Worm (Caenorhabditis elegans) whole organism, L4 larva: ENCODE results near the gene chat-1.

Experiments
- D1046.2 ChIP-seq: fragments of 200-800 bp; sonication (Bioruptor generic); IDR thresholded peaks from 2 replicates; pipeline ENCODE4 v1.3.6; 2022; ENCODE audit warnings: missing genetic modification characterization, missing compliant biosample characterization
- F10B5.3 ChIP-seq: sonication (generic microtip); optimal IDR thresholded peaks from 2 replicates; lab custom pipeline; 2016; ENCODE audit warnings: mild to moderate bottlenecking, missing genetic modification characterization, missing compliant biosample characterization
- F37D6.2 ChIP-seq: sonication (generic microtip); optimal IDR thresholded peaks from 2 replicates; lab custom pipeline; 2016; ENCODE audit warnings: mild to moderate bottlenecking, missing genetic modification characterization, missing compliant biosample characterization
- F44E2.7 ChIP-seq: fragments of 200-800 bp; sonication (Bioruptor generic); IDR thresholded peaks from 2 replicates; pipeline ENCODE4 v2.1.2; 2022; ENCODE audit warnings: missing genetic modification characterization, missing compliant biosample characterization
- Y105C5A.15 ChIP-seq: fragments of 200-800 bp; sonication (Bioruptor generic); IDR thresholded peaks from 2 replicates; pipeline ENCODE4 v1.3.6; 2022; ENCODE audit warnings: missing genetic modification characterization, missing compliant biosample characterization
- Y48G9A.11 ChIP-seq: fragments of 200-800 bp; sonication (Bioruptor generic); IDR thresholded peaks from 2 replicates; pipeline ENCODE4 v1.3.6; 2022; ENCODE audit warnings: missing genetic modification reagents, missing genetic modification characterization, missing compliant biosample characterization
- aha-1 ChIP-seq: fragments of 150-350 bp; peaks from one replicate; lab custom pipeline; 2014; ENCODE audit warnings: missing biosample characterization, missing genetic modification characterization
- ama-1 ChIP-seq: fragments of 150-350 bp; optimal IDR thresholded peaks from 2 replicates; lab custom pipeline; 2014; ENCODE audit warnings: inconsistent platforms, mixed read lengths
- arid-1 ChIP-seq: fragments of 200-800 bp; sonication (Bioruptor generic); conservative IDR thresholded peaks from 2 replicates; pipeline ENCODE4 v1.3.6; 2022; ENCODE audit warnings: missing genetic modification reagents, missing genetic modification characterization, missing compliant biosample characterization
- attf-4 ChIP-seq: sonication (generic microtip); optimal IDR thresholded peaks from 3 replicates; lab custom pipeline; 2017; ENCODE audit warnings: missing biosample characterization, missing genetic modification characterization
- ceh-20 ChIP-seq: fragments of 200-800 bp; sonication (Bioruptor generic); IDR thresholded peaks from 2 replicates; pipeline ENCODE4 v1.3.6; 2022; ENCODE audit warnings: missing genetic modification reagents, missing genetic modification characterization, missing compliant biosample characterization
- ceh-28 ChIP-seq: fragments of 150-350 bp; optimal IDR thresholded peaks from 2 replicates; lab custom pipeline; 2014; ENCODE audit warnings: missing biosample characterization, missing genetic modification reagents, missing genetic modification characterization
- ceh-44 ChIP-seq: fragments of 200-800 bp; sonication (Bioruptor generic); IDR thresholded peaks from 2 replicates; pipeline ENCODE4 v1.3.6; 2022; ENCODE audit warnings: missing genetic modification reagents, missing genetic modification characterization, missing compliant biosample characterization
- ceh-82 ChIP-seq: sonication (generic microtip); optimal IDR thresholded peaks from 2 replicates; lab custom pipeline; 2017; ENCODE audit warnings: missing biosample characterization, missing genetic modification characterization
- ces-1 ChIP-seq: fragments of 150-350 bp; sonication (generic microtip); optimal IDR thresholded peaks from 4 replicates; lab custom pipeline; 2014; ENCODE audit warnings: missing biosample characterization, missing genetic modification reagents, missing genetic modification characterization
- ctbp-1 ChIP-seq: fragments of 200-800 bp; sonication (Bioruptor generic); IDR thresholded peaks from 2 replicates; pipeline ENCODE4 v1.3.6; 2022; ENCODE audit warnings: missing genetic modification reagents, missing genetic modification characterization, missing compliant biosample characterization
- daf-12 ChIP-seq: fragments of 150-350 bp; optimal IDR thresholded peaks from 2 replicates; lab custom pipeline; 2014; ENCODE audit warnings: missing biosample characterization, missing genetic modification reagents, missing genetic modification characterization
- daf-16 ChIP-seq, 3 experiments: sonication (generic microtip); optimal IDR thresholded peaks; 2 replicates each; lab custom pipeline; 2016 to 2017; ENCODE audit warnings: missing genetic modification characterization in 3 of 3, missing genetic modification reagents in 3 of 3, mild to moderate bottlenecking in 2 of 3, missing compliant biosample characterization in 2 of 3, missing biosample characterization in 1 of 3, moderate library complexity in 1 of 3
- daf-19 ChIP-seq: fragments of 200-800 bp; sonication (Bioruptor generic); conservative IDR thresholded peaks from 2 replicates; pipeline ENCODE4 v1.3.6; 2022; ENCODE audit warnings: missing genetic modification characterization, missing compliant biosample characterization
- daf-8 ChIP-seq: fragments of 200-800 bp; sonication (Bioruptor generic); IDR thresholded peaks from 2 replicates; pipeline ENCODE4 v1.3.6; 2022; ENCODE audit warnings: missing genetic modification characterization, missing compliant biosample characterization
- dmd-6 ChIP-seq: fragments of 200-800 bp; sonication (Bioruptor generic); IDR thresholded peaks from 2 replicates; pipeline ENCODE4 v1.3.6; 2022; ENCODE audit warnings: missing genetic modification reagents, missing genetic modification characterization, missing compliant biosample characterization
- dpl-1 ChIP-seq: fragments of 150-350 bp; optimal IDR thresholded peaks from 2 replicates; lab custom pipeline; 2014; ENCODE audit warnings: missing biosample characterization, missing genetic modification reagents, missing genetic modification characterization
- duxl-1 ChIP-seq: sonication (generic microtip); optimal IDR thresholded peaks from 2 replicates; lab custom pipeline; 2016; ENCODE audit warnings: mild to moderate bottlenecking, missing genetic modification characterization, moderate library complexity, missing compliant biosample characterization; ENCODE audit not compliant: poor library complexity
- lim-7 ChIP-seq: fragments of 200-800 bp; sonication (Bioruptor generic); IDR thresholded peaks from 2 replicates; pipeline ENCODE4 v1.3.6; 2022; ENCODE audit warnings: missing genetic modification characterization, missing compliant biosample characterization
- lin-13 ChIP-seq: fragments of 150-350 bp; optimal IDR thresholded peaks from 2 replicates; lab custom pipeline; 2014; ENCODE audit warnings: missing biosample characterization, missing genetic modification reagents, missing genetic modification characterization
- lin-15B ChIP-seq: fragments of 150-350 bp; sonication (generic microtip); optimal IDR thresholded peaks from 3 replicates; lab custom pipeline; 2014; ENCODE audit warnings: missing biosample characterization, missing genetic modification characterization
- lin-38 ChIP-seq: fragments of 200-800 bp; sonication (Bioruptor generic); IDR thresholded peaks from 2 replicates; pipeline ENCODE4 v1.3.6; 2022; ENCODE audit warnings: missing genetic modification reagents, missing genetic modification characterization, missing compliant biosample characterization
- lin-39 ChIP-seq: fragments of 150-350 bp; optimal IDR thresholded peaks from 2 replicates; lab custom pipeline; 2014; ENCODE audit warnings: missing biosample characterization, missing genetic modification reagents, missing genetic modification characterization
- mep-1 ChIP-seq: fragments of 150-350 bp; sonication (generic microtip); optimal IDR thresholded peaks from 3 replicates; lab custom pipeline; 2014; ENCODE audit warnings: missing biosample characterization, missing genetic modification characterization
- mxl-2 ChIP-seq: fragments of 200-800 bp; sonication (Bioruptor generic); conservative IDR thresholded peaks from 2 replicates; pipeline ENCODE4 v1.3.6; 2022; ENCODE audit warnings: missing genetic modification reagents, missing genetic modification characterization, missing compliant biosample characterization
- nhr-10 ChIP-seq: fragments of 150-350 bp; optimal IDR thresholded peaks from 2 replicates; lab custom pipeline; 2014; ENCODE audit warnings: missing biosample characterization, missing genetic modification characterization
- nhr-11 ChIP-seq: fragments of 150-350 bp; optimal IDR thresholded peaks from 2 replicates; lab custom pipeline; 2014; ENCODE audit warnings: missing biosample characterization, missing genetic modification characterization
- nhr-237 ChIP-seq: sonication (generic microtip); optimal IDR thresholded peaks from 2 replicates; lab custom pipeline; 2017; ENCODE audit warnings: missing biosample characterization, missing genetic modification characterization
- nhr-42 ChIP-seq: fragments of 200-800 bp; sonication (Bioruptor generic); IDR thresholded peaks from 2 replicates; pipeline ENCODE4 v1.3.6; 2022; ENCODE audit warnings: missing genetic modification characterization, missing compliant biosample characterization
- nhr-48 ChIP-seq: sonication (generic microtip); optimal IDR thresholded peaks from 2 replicates; lab custom pipeline; 2016; ENCODE audit warnings: mild to moderate bottlenecking, missing genetic modification characterization, missing compliant biosample characterization
- nhr-6 ChIP-seq: fragments of 150-350 bp; optimal IDR thresholded peaks from 2 replicates; lab custom pipeline; 2014; ENCODE audit warnings: missing biosample characterization, missing genetic modification characterization
- nhr-76 ChIP-seq: fragments of 150-350 bp; optimal IDR thresholded peaks from 2 replicates; lab custom pipeline; 2014; ENCODE audit warnings: missing biosample characterization, missing genetic modification characterization
- nhr-77 ChIP-seq: fragments of 150-350 bp; optimal IDR thresholded peaks from 2 replicates; lab custom pipeline; 2014; ENCODE audit warnings: missing biosample characterization, missing genetic modification characterization
- php-3 ChIP-seq: fragments of 200-800 bp; sonication (Bioruptor generic); IDR thresholded peaks from 2 replicates; pipeline ENCODE4 v1.3.6; 2022; ENCODE audit warnings: missing genetic modification reagents, missing genetic modification characterization, missing compliant biosample characterization
- pqm-1 ChIP-seq: sonication (generic microtip); optimal IDR thresholded peaks from 2 replicates; lab custom pipeline; 2017; ENCODE audit warnings: missing biosample characterization, missing genetic modification characterization
- rbr-2 ChIP-seq: sonication (generic microtip); optimal IDR thresholded peaks from 2 replicates; lab custom pipeline; 2016; ENCODE audit warnings: missing genotype, missing genetic modification characterization, missing compliant biosample characterization
- saeg-2 ChIP-seq: fragments of 200-800 bp; sonication (Bioruptor generic); IDR thresholded peaks from 2 replicates; pipeline ENCODE4 v1.3.6; 2022; ENCODE audit warnings: missing genetic modification reagents, missing genetic modification characterization, missing compliant biosample characterization
- set-16 ChIP-seq: fragments of 200-800 bp; sonication (Bioruptor generic); IDR thresholded peaks from 2 replicates; pipeline ENCODE4 v1.3.6; 2022; ENCODE audit warnings: missing genetic modification reagents, missing genetic modification characterization, missing compliant biosample characterization
- skn-1 ChIP-seq: fragments of 150-350 bp; optimal IDR thresholded peaks from 2 replicates; lab custom pipeline; 2014; ENCODE audit warnings: missing biosample characterization, missing genetic modification characterization
- snpc-1.2 ChIP-seq: fragments of 200-800 bp; sonication (Bioruptor generic); IDR thresholded peaks from 2 replicates; pipeline ENCODE4 v1.3.6; 2022; ENCODE audit warnings: missing genetic modification reagents, missing genetic modification characterization, missing compliant biosample characterization
- spr-1 ChIP-seq: sonication (generic microtip); optimal IDR thresholded peaks from 2 replicates; lab custom pipeline; 2016; ENCODE audit warnings: mild to moderate bottlenecking, missing genetic modification characterization, missing compliant biosample characterization
- tag-97 ChIP-seq: fragments of 200-800 bp; sonication (Bioruptor generic); IDR thresholded peaks from 2 replicates; pipeline ENCODE4 v1.3.6; 2022; ENCODE audit warnings: missing genetic modification characterization, missing compliant biosample characterization
- tra-1 ChIP-seq: fragments of 200-800 bp; sonication (Bioruptor generic); IDR thresholded peaks from 2 replicates; pipeline ENCODE4 v1.3.6; 2022; ENCODE audit warnings: missing genetic modification reagents, missing genetic modification characterization, missing compliant biosample characterization
- unc-62 ChIP-seq, 3 experiments: fragments of 150-350 bp in 1 of 3; sonication (generic microtip); optimal IDR thresholded peaks in 2 of 3; peaks in 1 of 3; 1 replicate in 1 of 3; 2 replicates in 2 of 3; lab custom pipeline; 2014 to 2017; ENCODE audit warnings: missing biosample characterization in 3 of 3, missing genetic modification characterization in 3 of 3, missing genetic modification reagents in 3 of 3, missing genotype in 1 of 3
- zfp-2 ChIP-seq: sonication (generic microtip); optimal IDR thresholded peaks from 2 replicates; lab custom pipeline; 2016; ENCODE audit warnings: mild to moderate bottlenecking, missing genetic modification characterization, missing compliant biosample characterization
- zip-11 ChIP-seq: fragments of 200-800 bp; sonication (Bioruptor generic); IDR thresholded peaks from 2 replicates; pipeline ENCODE4 v1.3.6; 2022; ENCODE audit warnings: missing genetic modification characterization, missing compliant biosample characterization
- ztf-7 ChIP-seq: fragments of 150-350 bp; optimal IDR thresholded peaks from 2 replicates; lab custom pipeline; 2014; ENCODE audit warnings: missing biosample characterization, missing genetic modification characterization

Gene chat-1

ce11 chrIV:4406054-4406539 lies 41.0 kb upstream of the chat-1 start (continued):
- TF ChIP-seq ztf-7 (tag; lab: Kevin White, UChicago) (no peak), lin-39 (tag; lab: Kevin White, UChicago) (no peak), F37D6.2 (tag; lab: Kevin White, UChicago) (peak; percentile 51), nhr-6 (peak; percentile 44), duxl-1 (no peak), rbr-2 (tag; lab: Kevin White, UChicago) (peak; percentile 70), ceh-28 (no peak), set-16 (peak; percentile 53), ces-1 (GFP tag; lab: Kevin White, UChicago) (no peak), Y105C5A.15 (no peak), ama-1 (lab: Kevin White, UChicago) (peak; percentile 40), snpc-1.2 (no peak), tra-1 (no peak; the same call in 1 of the 2 replicates), ceh-20 (GFP tag; lab: Robert Waterston, UW) (no peak), nhr-42 (GFP tag; lab: Robert Waterston, UW) (no peak), nhr-11 (tag; lab: Kevin White, UChicago) (peak; percentile 42), lin-38 (peak; percentile 89), unc-62 (GFP tag; optimal IDR thresholded peaks at IDR 0.05 in 1 of 2; lab: Kevin White, UChicago) (peak in 1 of 2 experiments; percentile 100), unc-62 (tag; optimal IDR thresholded peaks at IDR 0.05; lab: Kevin White, UChicago) (no peak), saeg-2 (GFP tag; lab: Robert Waterston, UW) (0 out of 2 replicates have a peak, but pooled peaks have one; percentile 24), Y48G9A.11 (GFP tag; lab: Robert Waterston, UW) (no peak), dmd-6 (GFP tag; lab: Robert Waterston, UW) (peak; percentile 67), php-3 (no peak), attf-4 (tag; lab: Kevin White, UChicago) (no peak), zip-11 (GFP tag; lab: Robert Waterston, UW) (no peak), mep-1 (tag; lab: Kevin White, UChicago) (peak; percentile 84), aha-1 (tag; lab: Kevin White, UChicago) (peak; percentile 96), daf-12 (tag; lab: Kevin White, UChicago) (no peak), daf-8 (GFP tag; lab: Robert Waterston, UW) (no peak), ceh-82 (tag; lab: Kevin White, UChicago) (no peak), nhr-77 (tag; lab: Kevin White, UChicago) (no peak), ctbp-1 (GFP tag; lab: Robert Waterston, UW) (no peak), nhr-237 (tag; lab: Kevin White, UChicago) (no peak), nhr-76 (tag; lab: Kevin White, UChicago) (no peak), nhr-48 (tag; lab: Kevin White, UChicago) (peak; percentile 59), daf-19 (GFP tag; lab: Robert Waterston, UW) (no peak), D1046.2 (GFP tag; lab: Robert Waterston, UW) (no peak), arid-1 (GFP tag; lab: Robert Waterston, UW) (no peak), pqm-1 (tag; lab: Kevin White, UChicago) (peak; percentile 31), lin-15B (tag; lab: Kevin White, UChicago) (no peak), tag-97 (GFP tag; lab: Robert Waterston, UW) (no peak), F10B5.3 (tag; lab: Kevin White, UChicago) (no peak), spr-1 (tag; lab: Kevin White, UChicago) (no peak), lim-7 (no peak), skn-1 (no peak), daf-16 (GFP tag; optimal IDR thresholded peaks at IDR 0.05; lab: Kevin White, UChicago) (no peak), daf-16 (tag; optimal IDR thresholded peaks at IDR 0.05; lab: Kevin White, UChicago) (peak; percentile 80), mxl-2 (GFP tag; lab: Robert Waterston, UW) (no peak), zfp-2 (tag; lab: Kevin White, UChicago) (no peak), nhr-10 (tag; lab: Kevin White, UChicago) (no peak), F44E2.7 (GFP tag; lab: Robert Waterston, UW) (no peak), dpl-1 (GFP tag; lab: Kevin White, UChicago) (peak; percentile 67), ceh-44 (0 out of 2 replicates have a peak, but pooled peaks have one; percentile 44), lin-13 (peak; percentile 65)
